Fruit fly (Drosophila melanogaster) whole organism, embryonic: ENCODE results near the gene InR.
A peak's percentile ranks its signal among the peaks of the same experiment; 100 is the strongest.

Experiments
- B-H1 ChIP-seq: fragments of 200-800 bp; sonication (Bioruptor generic); IDR thresholded peaks from 3 replicates; pipeline ENCODE4 v1.3.6; 2022; ENCODE audit warnings: missing biosample characterization, missing genetic modification characterization
- CG1024 ChIP-seq: fragments of 200-800 bp; sonication (Bioruptor generic); IDR thresholded peaks from 2 replicates; pipeline ENCODE4 v1.3.6; 2022; ENCODE audit warnings: missing biosample characterization, missing genetic modification characterization
- CG10366 ChIP-seq: fragments of 200-800 bp; sonication (Bioruptor generic); IDR thresholded peaks from 2 replicates; pipeline ENCODE4 v1.3.6; 2022; ENCODE audit warnings: missing biosample characterization, missing genetic modification characterization
- CG11247 ChIP-seq: fragments of 200-800 bp; sonication (Bioruptor generic); IDR thresholded peaks from 2 replicates; pipeline ENCODE4 v1.3.6; 2022; ENCODE audit warnings: missing biosample characterization, missing genetic modification characterization
- CG11398 ChIP-seq: fragments of 200-800 bp; sonication (Bioruptor generic); optimal IDR thresholded peaks from 2 replicates; lab custom pipeline; 2016; ENCODE audit warnings: missing biosample characterization, missing genetic modification characterization
- CG11695 ChIP-seq: fragments of 200-800 bp; sonication (Bioruptor generic); IDR thresholded peaks from 3 replicates; pipeline ENCODE4 v1.3.6; 2022; ENCODE audit warnings: missing biosample characterization, missing genetic modification characterization
- CG12391 ChIP-seq: fragments of 200-800 bp; sonication (Bioruptor generic); optimal IDR thresholded peaks from 3 replicates; lab custom pipeline; 2018; ENCODE audit warnings: missing biosample characterization, mild to moderate bottlenecking, missing genetic modification characterization, moderate library complexity
- CG13624 ChIP-seq: fragments of 200-800 bp; sonication (Bioruptor generic); optimal IDR thresholded peaks from 2 replicates; lab custom pipeline; 2016; ENCODE audit warnings: missing biosample characterization, missing genetic modification characterization
- CG1529 ChIP-seq: fragments of 200-800 bp; sonication (Bioruptor generic); optimal IDR thresholded peaks from 3 replicates; lab custom pipeline; 2018; ENCODE audit warnings: missing biosample characterization, missing genetic modification characterization
- CG15514 ChIP-seq: fragments of 200-800 bp; sonication (Bioruptor generic); optimal IDR thresholded peaks from 3 replicates; lab custom pipeline; 2017; ENCODE audit warnings: missing biosample characterization, missing genetic modification characterization, mild to moderate bottlenecking, moderate library complexity, missing genetic modification reagents
- CG15601 ChIP-seq: fragments of 200-800 bp; sonication (Bioruptor generic); optimal IDR thresholded peaks from 3 replicates; lab custom pipeline; 2019; ENCODE audit warnings: missing biosample characterization, mild to moderate bottlenecking, missing genetic modification characterization, moderate library complexity
- CG1603 ChIP-seq: fragments of 200-800 bp; sonication (Bioruptor generic); optimal IDR thresholded peaks from 2 replicates; lab custom pipeline; 2019; ENCODE audit warnings: missing biosample characterization, mild to moderate bottlenecking, missing genetic modification characterization, moderate library complexity
- CG32532 ChIP-seq: fragments of 200-800 bp; sonication (Bioruptor generic); IDR thresholded peaks from 2 replicates; pipeline ENCODE4 v1.3.6; 2022; ENCODE audit warnings: missing biosample characterization, missing genetic modification characterization
- CG33557 ChIP-seq: fragments of 200-800 bp; sonication (Bioruptor generic); optimal IDR thresholded peaks from 2 replicates; lab custom pipeline; 2019; ENCODE audit warnings: missing biosample characterization, mild to moderate bottlenecking, missing genetic modification characterization, moderate library complexity
- CG3726 ChIP-seq: fragments of 200-800 bp; sonication (Bioruptor generic); IDR thresholded peaks from 3 replicates; pipeline ENCODE4, ENCODE4 v1.3.6; 2022; ENCODE audit warnings: missing biosample characterization, missing genetic modification characterization
- CG7963 ChIP-seq: fragments of 200-800 bp; sonication (Bioruptor generic); IDR thresholded peaks from 3 replicates; pipeline ENCODE4 v1.3.6; 2022; ENCODE audit warnings: missing biosample characterization, missing genetic modification characterization; ENCODE audit not compliant: partially characterized antibody
- CG8359 ChIP-seq: fragments of 200-800 bp; sonication (Bioruptor generic); optimal IDR thresholded peaks from 2 replicates; lab custom pipeline; 2017; ENCODE audit warnings: missing biosample characterization, mild to moderate bottlenecking, missing genetic modification characterization, borderline replicate concordance
- CTCF ChIP-seq: fragments of 200-800 bp; sonication (Bioruptor generic); optimal IDR thresholded peaks from 2 replicates; lab custom pipeline; 2017; ENCODE audit warnings: missing biosample characterization, mild to moderate bottlenecking, missing genetic modification characterization, moderate library complexity
- Dip2 ChIP-seq: fragments of 200-800 bp; sonication (Bioruptor generic); IDR thresholded peaks from 2 replicates; pipeline ENCODE4 v1.3.6; 2022; ENCODE audit warnings: missing biosample characterization, missing genetic modification characterization
- Dip3 ChIP-seq: fragments of 200-800 bp; sonication (Bioruptor generic); optimal IDR thresholded peaks from 3 replicates; lab custom pipeline; 2016; ENCODE audit warnings: missing biosample characterization, missing genetic modification characterization
- Dll ChIP-seq: fragments of 200-800 bp; sonication (Bioruptor generic); IDR thresholded peaks from 4 replicates; pipeline ENCODE4 v1.3.6; 2022; ENCODE audit warnings: missing biosample characterization, missing genetic modification characterization; ENCODE audit not compliant: partially characterized antibody
- Dref ChIP-seq: fragments of 200-800 bp; sonication (Bioruptor generic); IDR thresholded peaks from 2 replicates; pipeline ENCODE4 v1.3.6; 2022; ENCODE audit warnings: missing biosample characterization, missing genetic modification characterization
- Fer3 ChIP-seq: fragments of 200-800 bp; sonication (Bioruptor generic); optimal IDR thresholded peaks from 2 replicates; lab custom pipeline; 2018; ENCODE audit warnings: missing biosample characterization, mild to moderate bottlenecking, missing genetic modification characterization, moderate library complexity
- Med ChIP-seq: fragments of 200-800 bp; sonication (Bioruptor generic); peaks from one replicate; lab custom pipeline; 2016; ENCODE audit warnings: missing biosample characterization, missing genetic modification characterization, mild to moderate bottlenecking, inconsistent platforms, moderate library complexity
- Mrtf ChIP-seq: fragments of 200-800 bp; sonication (Bioruptor generic); IDR thresholded peaks from 3 replicates; pipeline ENCODE4 v1.3.6; 2022; ENCODE audit warnings: missing biosample characterization, missing genetic modification characterization
- NFAT ChIP-seq: fragments of 200-800 bp; sonication (Bioruptor generic); IDR thresholded peaks from 2 replicates; pipeline ENCODE4 v1.3.6; 2022; ENCODE audit warnings: missing biosample characterization, missing genetic modification characterization
- NfI ChIP-seq: fragments of 200-800 bp; sonication (Bioruptor generic); optimal IDR thresholded peaks from 3 replicates; lab custom pipeline; 2018; ENCODE audit warnings: missing biosample characterization, mild to moderate bottlenecking, missing genetic modification characterization, moderate library complexity
- Scr ChIP-seq: fragments of 200-800 bp; sonication (Bioruptor generic); IDR thresholded peaks from 2 replicates; pipeline ENCODE4 v1.3.6; 2022; ENCODE audit warnings: missing biosample characterization, missing genetic modification characterization; ENCODE audit not compliant: partially characterized antibody
- Sry-δ ChIP-seq: fragments of 200-800 bp; sonication (Bioruptor generic); optimal IDR thresholded peaks from 2 replicates; lab custom pipeline; 2016; ENCODE audit warnings: missing biosample characterization, missing genetic modification characterization
- cas ChIP-seq: fragments of 200-800 bp; sonication (Bioruptor generic); IDR thresholded peaks from 2 replicates; pipeline ENCODE4 v1.3.6; 2022; ENCODE audit warnings: missing biosample characterization, missing genetic modification characterization
- chif ChIP-seq, 2 experiments: fragments of 200-800 bp; sonication (Bioruptor generic); optimal IDR thresholded peaks; 3 replicates each; lab custom pipeline; 2016; ENCODE audit warnings: missing biosample characterization in 2 of 2, missing genetic modification characterization in 2 of 2
- crol ChIP-seq: fragments of 200-800 bp; sonication (Bioruptor generic); IDR thresholded peaks from 2 replicates; pipeline ENCODE4 v1.3.6; 2022; ENCODE audit warnings: missing biosample characterization, missing genetic modification characterization
- da ChIP-seq: fragments of 200-800 bp; sonication (Bioruptor generic); optimal IDR thresholded peaks from 2 replicates; lab custom pipeline; 2016; ENCODE audit warnings: missing biosample characterization, missing genetic modification characterization
- exex ChIP-seq: fragments of 200-800 bp; sonication (Bioruptor generic); optimal IDR thresholded peaks from 4 replicates; lab custom pipeline; 2018; ENCODE audit warnings: missing biosample characterization, mild to moderate bottlenecking, missing genetic modification characterization, moderate library complexity
- fd96Cb ChIP-seq: fragments of 200-800 bp; sonication (Bioruptor generic); optimal IDR thresholded peaks from 2 replicates; lab custom pipeline; 2018; ENCODE audit warnings: missing biosample characterization, mild to moderate bottlenecking, missing genetic modification characterization, moderate library complexity
- gem ChIP-seq: fragments of 200-800 bp; sonication (Bioruptor generic); optimal IDR thresholded peaks from 2 replicates; lab custom pipeline; 2019; ENCODE audit warnings: missing biosample characterization, mild to moderate bottlenecking, missing genetic modification characterization, moderate library complexity
- lola ChIP-seq, 3 experiments: fragments of >200 bp in 2 of 3; fragments of 200-800 bp in 1 of 3; sonication (Bioruptor generic) in 1 of 3; optimal IDR thresholded peaks; 2 replicates each; lab custom pipeline; 2017 to 2019; ENCODE audit warnings: missing biosample characterization in 3 of 3, missing genetic modification characterization in 3 of 3, mild to moderate bottlenecking in 1 of 3, moderate library complexity in 1 of 3
- lov ChIP-seq, 2 experiments: fragments of 200-800 bp in 1 of 2; fragments of >200 bp in 1 of 2; sonication (Bioruptor generic) in 1 of 2; IDR thresholded peaks in 1 of 2; optimal IDR thresholded peaks in 1 of 2; 2 replicates in 1 of 2; 3 replicates in 1 of 2; pipeline versions ENCODE4 v1.3.6 to Lab custom; 2017 to 2022; ENCODE audit warnings: missing biosample characterization in 1 of 2, missing genetic modification characterization in 1 of 2
- pfk ChIP-seq: fragments of 200-800 bp; sonication (Bioruptor generic); optimal IDR thresholded peaks from 2 replicates; lab custom pipeline; 2018; ENCODE audit warnings: missing biosample characterization, mild to moderate bottlenecking, missing genetic modification characterization, moderate library complexity
- sima ChIP-seq: fragments of 200-800 bp; sonication (Bioruptor generic); optimal IDR thresholded peaks from 2 replicates; lab custom pipeline; 2016; ENCODE audit warnings: missing biosample characterization, missing genetic modification characterization
- sqz ChIP-seq: fragments of 200-800 bp; sonication (Bioruptor generic); optimal IDR thresholded peaks from 3 replicates; lab custom pipeline; 2018; ENCODE audit warnings: missing biosample characterization, mild to moderate bottlenecking, missing genetic modification characterization

InR gene

dm6 chr3R:21635975-21636678 lies 17.0 kb upstream of the InR start (continued):
- no peak for TF ChIP-seq CG33557 (GFP tag; lab: Kevin White, UChicago)
- no peak for TF ChIP-seq Mrtf
- peak; percentile 28 for TF ChIP-seq Med
- TF ChIP-seq exex = no peak
- no peak for TF ChIP-seq CG1529 (GFP tag; lab: Kevin White, UChicago)
- TF ChIP-seq CG3726 (GFP tag; lab: Robert Waterston, UW) = no peak
- TF ChIP-seq crol (GFP tag; lab: Robert Waterston, UW) = peak; percentile 76
- no peak for TF ChIP-seq lov (optimal IDR thresholded peaks at IDR 0.05; lab: Kevin White, UChicago)
- TF ChIP-seq lov (GFP tag; IDR thresholded peaks at IDR 0.05; lab: Robert Waterston, UW) = no peak
- TF ChIP-seq CG7963 (GFP tag; lab: Robert Waterston, UW) = no peak
- no peak for TF ChIP-seq CG1024
- no peak for TF ChIP-seq cas (GFP tag; lab: Robert Waterston, UW)
- no peak for TF ChIP-seq Sry-δ (GFP tag; lab: Kevin White, UChicago)
- no peak for TF ChIP-seq sima (GFP tag; lab: Kevin White, UChicago)
- TF ChIP-seq CG11398 (GFP tag; lab: Kevin White, UChicago) = no peak
- no peak for TF ChIP-seq Dip2 (GFP tag; lab: Robert Waterston, UW)
- TF ChIP-seq Scr (GFP tag; lab: Robert Waterston, UW) = no peak
- peak; percentile 21 for TF ChIP-seq pfk (GFP tag; lab: Kevin White, UChicago)
- TF ChIP-seq CG15601 (tag; lab: Kevin White, UChicago) = no peak
- TF ChIP-seq CG8359 (GFP tag; lab: Kevin White, UChicago) = no peak
- no peak for TF ChIP-seq CG11247 (GFP tag; lab: Robert Waterston, UW)
- no peak for TF ChIP-seq NFAT (GFP tag; lab: Robert Waterston, UW)
- peak; percentile 11 for TF ChIP-seq gem (tag; lab: Kevin White, UChicago)
- no peak for TF ChIP-seq CG1603 (tag; lab: Kevin White, UChicago)
- TF ChIP-seq NfI (GFP tag; lab: Kevin White, UChicago) = no peak
- no peak for TF ChIP-seq da (GFP tag; lab: Kevin White, UChicago)
- TF ChIP-seq CG13624 = no peak
- no peak for TF ChIP-seq CG11695
- peak; percentile 1 for TF ChIP-seq CG12391 (tag; lab: Kevin White, UChicago)
- TF ChIP-seq lola (GFP tag; optimal IDR thresholded peaks at IDR 0.05; lab: Kevin White, UChicago) = no peak
- TF ChIP-seq Fer3 (tag; lab: Kevin White, UChicago) = no peak
- TF ChIP-seq fd96Cb (tag; lab: Kevin White, UChicago) = no peak
- TF ChIP-seq chif (GFP tag; optimal IDR thresholded peaks at IDR 0.05; lab: Kevin White, UChicago) = no peak
- TF ChIP-seq B-H1 = no peak
- TF ChIP-seq Dref (GFP tag; lab: Robert Waterston, UW) = no peak
- no peak for TF ChIP-seq CG15514 (GFP tag; lab: Kevin White, UChicago)
- TF ChIP-seq Dll (GFP tag; lab: Robert Waterston, UW) = no peak
- no peak for TF ChIP-seq CG32532 (GFP tag; lab: Robert Waterston, UW)
- TF ChIP-seq CG10366 (GFP tag; lab: Robert Waterston, UW) = no peak
- TF ChIP-seq CTCF = no peak
- no peak for TF ChIP-seq Dip3 (GFP tag; lab: Kevin White, UChicago)
- peak; percentile 16 for TF ChIP-seq sqz
